Fruit fly (Drosophila melanogaster): ENCODE data around the gene ND-ASHI.

ND-ASHI gene

DNA sequence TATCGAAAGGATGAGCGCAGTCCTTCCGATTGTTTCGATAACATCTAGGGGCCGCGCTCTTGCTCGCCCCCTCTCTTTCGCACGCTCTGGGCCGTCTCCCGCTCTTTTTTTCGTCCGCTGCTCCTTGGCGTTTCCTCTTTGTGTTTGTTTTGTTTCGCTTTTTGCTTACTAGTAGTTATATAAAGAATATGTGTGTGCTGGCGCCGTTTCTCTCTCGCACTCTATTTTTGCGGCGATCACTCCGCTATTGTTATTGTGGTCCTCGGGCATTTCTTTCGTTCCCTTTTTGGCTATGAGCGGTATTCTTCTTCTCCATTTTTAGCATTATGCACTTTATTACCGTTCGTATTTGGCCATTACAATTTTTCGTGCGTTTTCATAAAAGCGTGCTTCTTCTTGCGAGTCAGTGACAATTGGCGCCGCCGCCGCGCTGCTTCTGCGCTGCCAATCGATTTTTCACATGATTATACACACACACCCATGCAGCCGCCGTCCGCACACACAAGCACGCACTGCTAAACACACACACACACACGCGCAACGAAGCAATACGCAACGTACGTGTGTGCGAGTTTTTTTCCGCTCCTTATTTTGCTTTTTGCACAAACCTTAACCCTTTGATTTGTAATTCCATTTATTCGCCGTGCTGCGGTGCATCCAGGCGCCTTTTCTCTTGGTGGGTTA, 15.3 kb upstream of the ND-ASHI start (continued):
- TF ChIP-seq bbx (GFP tag; IDR thresholded peaks at IDR 0.05; ENCODE audit: partially characterized antibody) = 0 out of 2 replicates have a peak, but pooled peaks have one; percentile 6
- no peak for TF ChIP-seq CG7928 (GFP tag; optimal IDR thresholded peaks at IDR 0.05)
- TF ChIP-seq zfh2 (GFP tag; optimal IDR thresholded peaks at IDR 0.05) = no peak

DNA sequence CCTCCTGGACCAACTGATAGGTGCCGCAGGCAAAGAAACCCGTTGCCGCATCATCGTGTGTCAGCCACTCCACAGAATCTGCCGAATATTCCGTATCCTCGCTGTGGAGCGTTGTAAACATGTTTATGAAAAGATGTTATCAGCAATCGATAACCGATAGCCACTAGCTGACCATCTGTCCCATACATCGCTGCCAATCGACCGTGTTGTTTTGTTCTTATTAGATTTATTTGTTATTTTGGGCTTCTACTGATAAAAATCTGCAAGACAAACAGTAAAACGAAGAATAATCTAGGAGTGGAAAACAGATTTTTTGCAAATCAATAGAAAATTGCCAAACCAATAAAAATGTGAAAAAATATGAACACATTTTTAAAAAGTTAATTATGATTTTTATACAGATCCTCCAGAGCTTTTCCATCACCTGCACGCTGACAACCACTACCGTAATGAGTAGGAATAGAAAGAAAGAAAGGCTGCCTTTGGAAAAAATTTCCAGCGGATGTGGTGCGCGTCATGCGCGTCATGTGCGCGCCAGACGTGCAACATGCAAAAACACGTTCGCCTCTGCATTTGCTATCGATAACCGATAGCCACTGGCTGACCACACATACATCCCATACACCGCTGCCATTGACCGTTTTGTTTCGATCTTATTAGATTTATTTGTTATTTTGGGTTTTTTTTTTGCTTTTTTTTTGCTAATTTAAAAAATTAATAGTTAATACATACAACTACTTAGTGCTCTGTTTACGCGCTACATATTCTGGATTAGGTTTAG, 9.9 kb upstream of the ND-ASHI start, which contains the start of gene CG3184:
Gene CG3184 (minus strand): TSS at position 155 of the 781 bp plus-strand sequence.
- no peak for TF ChIP-seq CG17802 (tag; optimal IDR thresholded peaks at IDR 0.05)
- TF ChIP-seq ci (GFP tag; IDR thresholded peaks at IDR 0.05) = no peak
- TF ChIP-seq CG15073 (GFP tag; optimal IDR thresholded peaks at IDR 0.05) = no peak
- no peak for TF ChIP-seq CG12744 (GFP tag; optimal IDR thresholded peaks at IDR 0.05)
- TF ChIP-seq hbn (GFP tag; IDR thresholded peaks at IDR 0.05; ENCODE audit: partially characterized antibody) = peak; percentile 40; the same call in 1 of the 2 replicates
- TF ChIP-seq repo (GFP tag; optimal IDR thresholded peaks at IDR 0.05) = no peak
- no peak for TF ChIP-seq zfh2 (GFP tag; optimal IDR thresholded peaks at IDR 0.05)
- no peak for TF ChIP-seq ro (GFP tag; IDR thresholded peaks at IDR 0.05)
- no peak for TF ChIP-seq ranshi (GFP tag; IDR thresholded peaks at IDR 0.05)
- 0 out of 3 replicates have a peak, but pooled peaks have one; percentile 13 for TF ChIP-seq row (GFP tag; IDR thresholded peaks at IDR 0.05)
- TF ChIP-seq CG12659 (GFP tag; optimal IDR thresholded peaks at IDR 0.05) = no peak
- no peak for TF ChIP-seq CG14050 (GFP tag; IDR thresholded peaks at IDR 0.05)
- peak; percentile 54 for TF ChIP-seq Scr (GFP tag; IDR thresholded peaks at IDR 0.05; ENCODE audit: partially characterized antibody)
- no peak for TF ChIP-seq CG12071 (GFP tag; optimal IDR thresholded peaks at IDR 0.05)
- no peak for TF ChIP-seq pho (GFP tag; optimal IDR thresholded peaks at IDR 0.05)
- no peak for TF ChIP-seq sima (GFP tag; optimal IDR thresholded peaks at IDR 0.05)
- no peak for TF ChIP-seq Hr39 (optimal IDR thresholded peaks at IDR 0.05)
- TF ChIP-seq Doc3 (GFP tag; IDR thresholded peaks at IDR 0.05; ENCODE audit: partially characterized antibody) = 0 out of 3 replicates have a peak, but pooled peaks have one; percentile 33
- no peak for TF ChIP-seq da (GFP tag; optimal IDR thresholded peaks at IDR 0.05)
- no peak for TF ChIP-seq Gug (GFP tag; IDR thresholded peaks at IDR 0.05)
- no peak for TF ChIP-seq eyg (GFP tag; optimal IDR thresholded peaks at IDR 0.05)
- no peak for TF ChIP-seq CG14667 (GFP tag; IDR thresholded peaks at IDR 0.05)
- TF ChIP-seq CG12299 (tag; optimal IDR thresholded peaks at IDR 0.05) = no peak
- no peak for TF ChIP-seq Xrp1 (GFP tag; IDR thresholded peaks at IDR 0.05)
- no peak for TF ChIP-seq Max (GFP tag; optimal IDR thresholded peaks at IDR 0.05)
- TF ChIP-seq jing (GFP tag; optimal IDR thresholded peaks at IDR 0.05) = no peak
- TF ChIP-seq sim (GFP tag; IDR thresholded peaks at IDR 0.05) = no peak
- TF ChIP-seq hth (optimal IDR thresholded peaks at IDR 0.05) = no peak
- no peak for TF ChIP-seq HmgD (GFP tag; optimal IDR thresholded peaks at IDR 0.05)
- TF ChIP-seq CG9817 (tag; optimal IDR thresholded peaks at IDR 0.05) = no peak
- TF ChIP-seq jumu (GFP tag; optimal IDR thresholded peaks at IDR 0.05) = no peak
- TF ChIP-seq MBD-R2 (GFP tag; IDR thresholded peaks at IDR 0.05) = peak; percentile 49
- TF ChIP-seq CG13287 (GFP tag; IDR thresholded peaks at IDR 0.05; ENCODE audit: partially characterized antibody) = peak; percentile 25
- TF ChIP-seq odd (GFP tag; optimal IDR thresholded peaks at IDR 0.05) = no peak
- TF ChIP-seq ham (GFP tag; IDR thresholded peaks at IDR 0.05) = no peak
- no peak for TF ChIP-seq zen (tag; optimal IDR thresholded peaks at IDR 0.05)
- no peak for TF ChIP-seq CG13894 (tag; optimal IDR thresholded peaks at IDR 0.05)
- TF ChIP-seq slbo (GFP tag; IDR thresholded peaks at IDR 0.05) = no peak
- peak; percentile 61; the same call in 1 of the 3 replicates for TF ChIP-seq CG7963 (GFP tag; IDR thresholded peaks at IDR 0.05; ENCODE audit: partially characterized antibody)
- TF ChIP-seq tap (tag; optimal IDR thresholded peaks at IDR 0.05) = no peak
- TF ChIP-seq CG4854 (GFP tag; optimal IDR thresholded peaks at IDR 0.05) = no peak
- TF ChIP-seq nerfin-2 (GFP tag; IDR thresholded peaks at IDR 0.05; ENCODE audit: partially characterized antibody) = peak; percentile 67; the same call in 1 of the 2 replicates
- peak; percentile 56 for TF ChIP-seq dm (GFP tag; optimal IDR thresholded peaks at IDR 0.05)
- peak; percentile 40 for TF ChIP-seq Myb (GFP tag; optimal IDR thresholded peaks at IDR 0.05)
- no peak for TF ChIP-seq CG42726 (GFP tag; IDR thresholded peaks at IDR 0.05; ENCODE audit: partially characterized antibody)

Measured in whole organism, embryonic.